Worm (Caenorhabditis elegans): ENCODE results near the gene C34B4.2.
A peak's percentile ranks its signal among the peaks of the same experiment; 100 is the strongest.

The C34B4.2 gene

ce11 chrV:13085917-13086552, 3.2 kb downstream of the C34B4.2 start (continued):
- TF ChIP-seq nhr-25 (tag; optimal IDR thresholded peaks at IDR 0.05; ENCODE audit: borderline replicate concordance, insufficient read depth) (peak; percentile 47), Y105C5A.15 (GFP tag; IDR thresholded peaks at IDR 0.05) (0 out of 2 replicates have a peak, but pooled peaks have one; percentile 47), nhr-11 (tag; optimal IDR thresholded peaks at IDR 0.05) (peak; percentile 81), spr-1 (tag; optimal IDR thresholded peaks at IDR 0.05) (peak; percentile 46), lin-39 (tag; optimal IDR thresholded peaks at IDR 0.05) (no peak), rbr-2 (tag; optimal IDR thresholded peaks at IDR 0.05) (peak; percentile 67)

ce11 chrV:13088485-13088884, 5.6 kb downstream of the C34B4.2 start:
- TF ChIP-seq F44E2.7 (GFP tag; IDR thresholded peaks at IDR 0.05) = no peak
- peak in 1 of 2 experiments; percentile 56 for TF ChIP-seq daf-16 (GFP tag; optimal IDR thresholded peaks at IDR 0.05)
- TF ChIP-seq daf-16 (tag; optimal IDR thresholded peaks at IDR 0.05) = no peak
- no peak for TF ChIP-seq ceh-62 (tag; optimal IDR thresholded peaks at IDR 0.05)
- no peak for TF ChIP-seq ama-1 (optimal IDR thresholded peaks at IDR 0.05)
- no peak for TF ChIP-seq unc-130 (GFP tag; optimal IDR thresholded peaks at IDR 0.05)
- no peak for TF ChIP-seq nhr-6 (tag; optimal IDR thresholded peaks at IDR 0.05)
- no peak for TF ChIP-seq F37D6.2 (tag; optimal IDR thresholded peaks at IDR 0.05)
- no peak for TF ChIP-seq nhr-237 (tag; optimal IDR thresholded peaks at IDR 0.05)
- no peak for TF ChIP-seq duxl-1 (tag; optimal IDR thresholded peaks at IDR 0.05; ENCODE audit: poor library complexity)
- peak; percentile 26; the same call in 1 of the 2 replicates for TF ChIP-seq ctbp-1 (GFP tag; IDR thresholded peaks at IDR 0.05)
- no peak for TF ChIP-seq lim-7 (GFP tag; IDR thresholded peaks at IDR 0.05)
- no peak for TF ChIP-seq mep-1 (tag; optimal IDR thresholded peaks at IDR 0.05)
- no peak for TF ChIP-seq ceh-32 (tag; optimal IDR thresholded peaks at IDR 0.05; ENCODE audit: poor library complexity)
- TF ChIP-seq zag-1 (tag; optimal IDR thresholded peaks at IDR 0.05) = no peak
- peak; percentile 19 for TF ChIP-seq lin-38 (GFP tag; IDR thresholded peaks at IDR 0.05)
- TF ChIP-seq mes-2 (tag; optimal IDR thresholded peaks at IDR 0.05; ENCODE audit: poor library complexity, severe bottlenecking) = no peak
- no peak for TF ChIP-seq lin-29 (GFP tag; IDR thresholded peaks at IDR 0.05)
- TF ChIP-seq Y5F2A.4 (GFP tag; optimal IDR thresholded peaks at IDR 0.05) = no peak

ce11 chrV:13090130-13090770, 7.4 kb downstream of the C34B4.2 start, which contains the start of gene C34B4.4:
Gene C34B4.4, plus strand, starts transcription at chrV:13090405.
- peak; percentile 4 for TF ChIP-seq mep-1 (tag; optimal IDR thresholded peaks at IDR 0.05)
- peak; percentile 90 for TF ChIP-seq aha-1 (tag)
- TF ChIP-seq tra-1 (GFP tag; IDR thresholded peaks at IDR 0.05) = 0 out of 2 replicates have a peak, but pooled peaks have one; percentile 46
- no peak for TF ChIP-seq nhr-42 (GFP tag; IDR thresholded peaks at IDR 0.05)
- no peak for TF ChIP-seq snpc-4 (tag; optimal IDR thresholded peaks at IDR 0.05)
- peak; percentile 36 for TF ChIP-seq ama-1 (optimal IDR thresholded peaks at IDR 0.05)
- peak; percentile 47 for TF ChIP-seq spr-3 (GFP tag; optimal IDR thresholded peaks at IDR 0.05)
- TF ChIP-seq ZK546.5 (tag; optimal IDR thresholded peaks at IDR 0.05) = no peak
- TF ChIP-seq attf-4 (tag; optimal IDR thresholded peaks at IDR 0.05) = no peak
- no peak for TF ChIP-seq daf-16 (GFP tag; optimal IDR thresholded peaks at IDR 0.05)
- TF ChIP-seq daf-16 (tag; optimal IDR thresholded peaks at IDR 0.05) = peak; percentile 14
- 0 out of 2 replicates have a peak, but pooled peaks have one; percentile 42 for TF ChIP-seq ZK337.2 (GFP tag; IDR thresholded peaks at IDR 0.05)
- 0 out of 2 replicates have a peak, but pooled peaks have one; percentile 7 for TF ChIP-seq ctbp-1 (GFP tag; IDR thresholded peaks at IDR 0.05)
- TF ChIP-seq lin-15B (tag; optimal IDR thresholded peaks at IDR 0.05) = no peak
- no peak for TF ChIP-seq nhr-48 (tag; optimal IDR thresholded peaks at IDR 0.05)
- peak; percentile 25 for TF ChIP-seq nhr-102 (tag; optimal IDR thresholded peaks at IDR 0.05)
- TF ChIP-seq T26A8.4 (GFP tag; IDR thresholded peaks at IDR 0.05) = no peak
- TF ChIP-seq Y48G9A.11 (GFP tag; IDR thresholded peaks at IDR 0.05) = 0 out of 2 replicates have a peak, but pooled peaks have one; percentile 18
- peak; percentile 9 for TF ChIP-seq nhr-10 (tag; optimal IDR thresholded peaks at IDR 0.05)
- TF ChIP-seq nhr-111 (GFP tag; optimal IDR thresholded peaks at IDR 0.05) = peak; percentile 24
- TF ChIP-seq Y5F2A.4 (GFP tag; optimal IDR thresholded peaks at IDR 0.05) = no peak
- TF ChIP-seq nhr-25 (tag; optimal IDR thresholded peaks at IDR 0.05; ENCODE audit: borderline replicate concordance, insufficient read depth) = no peak
- peak; percentile 1 for TF ChIP-seq T20F7.1 (GFP tag; optimal IDR thresholded peaks at IDR 0.05)
- TF ChIP-seq lin-1 (GFP tag; IDR thresholded peaks at IDR 0.05) = no peak
- TF ChIP-seq lin-29 (GFP tag; IDR thresholded peaks at IDR 0.05) = no peak
- peak; percentile 31; the same call in 1 of the 2 replicates for TF ChIP-seq lin-38 (GFP tag; IDR thresholded peaks at IDR 0.05)

Measured in whole organism, L4 larva.